Worm (Caenorhabditis elegans) whole organism, L3 larva: ENCODE results near the gene C01F1.6.

Experiments
- R02D3.7 ChIP-seq: fragments of 150-350 bp; optimal IDR thresholded peaks from 2 replicates; lab custom pipeline; 2014; ENCODE audit warnings: missing biosample characterization, missing genetic modification characterization
- ZK546.5 ChIP-seq: sonication (generic microtip); optimal IDR thresholded peaks from 2 replicates; lab custom pipeline; 2017; ENCODE audit warnings: missing biosample characterization, missing genetic modification characterization
- ama-1 ChIP-seq: fragments of 150-350 bp; optimal IDR thresholded peaks from 2 replicates; lab custom pipeline; 2018
- ceh-28 ChIP-seq: fragments of 150-350 bp; optimal IDR thresholded peaks from 2 replicates; lab custom pipeline; 2014; ENCODE audit warnings: missing biosample characterization, missing genetic modification reagents, missing genetic modification characterization
- ceh-82 ChIP-seq: fragments of 150-350 bp; optimal IDR thresholded peaks from 2 replicates; lab custom pipeline; 2014; ENCODE audit warnings: missing biosample characterization, missing genetic modification characterization
- ceh-9 ChIP-seq: sonication (generic microtip); optimal IDR thresholded peaks from 2 replicates; lab custom pipeline; 2018; ENCODE audit warnings: missing biosample characterization, missing genetic modification characterization
- daf-12 ChIP-seq: fragments of 150-350 bp; optimal IDR thresholded peaks from 2 replicates; lab custom pipeline; 2014; ENCODE audit warnings: missing biosample characterization, missing genetic modification reagents, missing genetic modification characterization
- egl-27 ChIP-seq: sonication (generic microtip); optimal IDR thresholded peaks from 4 replicates; lab custom pipeline; 2017; ENCODE audit warnings: missing biosample characterization, missing genetic modification reagents, missing genetic modification characterization
- egl-5 ChIP-seq: fragments of 150-350 bp; optimal IDR thresholded peaks from 2 replicates; lab custom pipeline; 2017; ENCODE audit warnings: missing biosample characterization, missing genetic modification reagents, missing genetic modification characterization, inconsistent platforms
- elt-2 ChIP-seq: sonication (generic microtip); optimal IDR thresholded peaks from 2 replicates; lab custom pipeline; 2016; ENCODE audit warnings: missing genetic modification reagents, mild to moderate bottlenecking, missing genetic modification characterization, missing compliant biosample characterization
- elt-3 ChIP-seq, 3 experiments: fragments of 150-350 bp in 1 of 3; sonication (generic microtip) in 2 of 3; optimal IDR thresholded peaks; 2 replicates in 2 of 3; 4 replicates in 1 of 3; lab custom pipeline; 2014 to 2017; ENCODE audit warnings: missing biosample characterization in 3 of 3, missing genetic modification characterization in 3 of 3
- eor-1 ChIP-seq, 2 experiments: fragments of 150-350 bp; optimal IDR thresholded peaks; 2 replicates each; lab custom pipeline; 2014 to 2018; ENCODE audit warnings: missing biosample characterization in 2 of 2, missing genetic modification characterization in 2 of 2
- fkh-10 ChIP-seq: sonication (generic microtip); optimal IDR thresholded peaks from 2 replicates; lab custom pipeline; 2017; ENCODE audit warnings: missing biosample characterization, missing genetic modification reagents, missing genetic modification characterization
- fkh-2 ChIP-seq: fragments of 150-350 bp; optimal IDR thresholded peaks from 2 replicates; lab custom pipeline; 2014; ENCODE audit warnings: missing biosample characterization, missing genetic modification reagents, missing genetic modification characterization
- hmg-11 ChIP-seq: sonication (generic microtip); optimal IDR thresholded peaks from 2 replicates; lab custom pipeline; 2016; ENCODE audit warnings: missing genetic modification characterization, missing compliant biosample characterization
- jun-1 ChIP-seq: fragments of 150-350 bp; optimal IDR thresholded peaks from 2 replicates; lab custom pipeline; 2014; ENCODE audit warnings: missing biosample characterization, missing genetic modification reagents, missing genetic modification characterization
- lin-15B ChIP-seq: fragments of 150-350 bp; optimal IDR thresholded peaks from 2 replicates; lab custom pipeline; 2014; ENCODE audit warnings: missing biosample characterization, missing genetic modification characterization
- lsy-12 ChIP-seq: sonication (generic microtip); optimal IDR thresholded peaks from 2 replicates; lab custom pipeline; 2016; ENCODE audit warnings: mild to moderate bottlenecking, missing genetic modification characterization, missing compliant biosample characterization
- mdl-1 ChIP-seq: fragments of 150-350 bp; optimal IDR thresholded peaks from 2 replicates; lab custom pipeline; 2014; ENCODE audit warnings: missing biosample characterization, missing genetic modification characterization
- nfya-1 ChIP-seq: sonication (generic microtip); optimal IDR thresholded peaks from 2 replicates; lab custom pipeline; 2017; ENCODE audit warnings: missing genetic modification characterization, mild to moderate bottlenecking, missing compliant biosample characterization, antibody characterized with exemption, moderate library complexity; ENCODE audit not compliant: insufficient read depth
- nhr-11 ChIP-seq: fragments of 150-350 bp; optimal IDR thresholded peaks from 2 replicates; lab custom pipeline; 2014; ENCODE audit warnings: missing biosample characterization, missing genetic modification characterization
- nhr-12 ChIP-seq: fragments of 150-350 bp; optimal IDR thresholded peaks from 2 replicates; lab custom pipeline; 2014; ENCODE audit warnings: missing biosample characterization, missing genetic modification characterization
- nhr-237 ChIP-seq: fragments of 150-350 bp; optimal IDR thresholded peaks from 2 replicates; lab custom pipeline; 2014; ENCODE audit warnings: missing biosample characterization, missing genetic modification characterization
- nhr-25 ChIP-seq: sonication (generic microtip); optimal IDR thresholded peaks from 2 replicates; lab custom pipeline; 2017; ENCODE audit warnings: missing biosample characterization, missing genetic modification characterization
- nhr-43 ChIP-seq: sonication (generic microtip); optimal IDR thresholded peaks from 2 replicates; lab custom pipeline; 2016; ENCODE audit warnings: mild to moderate bottlenecking, missing genetic modification characterization, missing compliant biosample characterization; ENCODE audit not compliant: poor library complexity, severe bottlenecking
- nhr-76 ChIP-seq: fragments of 150-350 bp; sonication (generic microtip); optimal IDR thresholded peaks from 5 replicates; lab custom pipeline; 2014; ENCODE audit warnings: missing biosample characterization, missing genetic modification characterization
- pha-4 ChIP-seq: fragments of 150-350 bp; optimal IDR thresholded peaks from 2 replicates; lab custom pipeline; 2014; ENCODE audit warnings: missing biosample characterization, missing genetic modification reagents, missing genetic modification characterization
- pqm-1 ChIP-seq: fragments of 150-350 bp; optimal IDR thresholded peaks from 2 replicates; lab custom pipeline; 2017; ENCODE audit warnings: missing biosample characterization, missing genetic modification characterization, inconsistent platforms
- skn-1 ChIP-seq: fragments of 150-350 bp; optimal IDR thresholded peaks from 2 replicates; lab custom pipeline; 2014; ENCODE audit warnings: missing biosample characterization, missing genetic modification characterization
- snpc-4 ChIP-seq: fragments of 150-350 bp; optimal IDR thresholded peaks from 2 replicates; lab custom pipeline; 2014; ENCODE audit warnings: missing biosample characterization, missing genetic modification characterization
- tbx-2 ChIP-seq: sonication (generic microtip); optimal IDR thresholded peaks from 2 replicates; lab custom pipeline; 2016; ENCODE audit warnings: mild to moderate bottlenecking, missing genetic modification characterization, missing compliant biosample characterization
- unc-39 ChIP-seq: sonication (generic microtip); optimal IDR thresholded peaks from 4 replicates; lab custom pipeline; 2017; ENCODE audit warnings: missing biosample characterization, missing genetic modification characterization
- unc-62 ChIP-seq: fragments of 150-350 bp; sonication (generic microtip); optimal IDR thresholded peaks from 4 replicates; lab custom pipeline; 2014; ENCODE audit warnings: missing biosample characterization, missing genetic modification reagents, missing genetic modification characterization
- ztf-11 ChIP-seq: fragments of 150-350 bp; optimal IDR thresholded peaks from 2 replicates; lab custom pipeline; 2014; ENCODE audit warnings: missing biosample characterization, missing genetic modification characterization
- ztf-4 ChIP-seq: fragments of 150-350 bp; optimal IDR thresholded peaks from 2 replicates; lab custom pipeline; 2014; ENCODE audit warnings: missing biosample characterization, missing genetic modification characterization

The C01F1.6 gene

DNA sequence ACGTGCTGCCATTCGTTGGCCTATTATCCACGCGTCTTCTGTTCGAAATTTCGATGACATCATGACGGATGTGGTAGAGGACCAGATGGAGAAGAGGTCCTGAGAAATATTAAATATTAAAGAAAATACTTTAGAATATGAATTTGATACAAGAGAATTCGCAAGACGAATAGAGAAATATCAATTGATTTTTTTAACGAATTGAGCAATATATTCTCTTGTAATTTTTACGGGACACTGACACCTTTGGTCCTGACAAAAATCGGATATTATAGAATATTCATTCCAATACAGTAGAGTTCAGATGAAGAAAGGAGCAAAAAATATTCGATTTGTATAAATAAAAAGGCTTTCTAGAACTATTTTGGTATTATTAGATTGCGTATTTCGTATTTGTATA, at the start of gene C01F1.6:
C01F1.6 (minus strand) TSS at position 101 of the 400 bp plus-strand sequence.
- TF ChIP-seq R02D3.7 (tag; lab: Kevin White, UChicago) (no peak), eor-1 (tag; optimal IDR thresholded peaks at IDR 0.05; lab: Kevin White, UChicago) (no peak), nhr-25 (tag; lab: Kevin White, UChicago) (no peak), nhr-11 (tag; lab: Kevin White, UChicago) (no peak), lin-15B (no peak), egl-27 (tag; lab: Kevin White, UChicago) (no peak), nhr-43 (no peak), ztf-4 (no peak), unc-39 (tag; lab: Kevin White, UChicago) (no peak), nhr-76 (no peak), unc-62 (no peak), nhr-12 (tag; lab: Kevin White, UChicago) (no peak), hmg-11 (no peak), jun-1 (tag; lab: Kevin White, UChicago) (no peak), skn-1 (no peak), fkh-2 (tag; lab: Kevin White, UChicago) (no peak), elt-3 (tag; optimal IDR thresholded peaks at IDR 0.05; lab: Kevin White, UChicago) (no peak), fkh-10 (GFP tag; lab: Kevin White, UChicago) (no peak)

DNA sequence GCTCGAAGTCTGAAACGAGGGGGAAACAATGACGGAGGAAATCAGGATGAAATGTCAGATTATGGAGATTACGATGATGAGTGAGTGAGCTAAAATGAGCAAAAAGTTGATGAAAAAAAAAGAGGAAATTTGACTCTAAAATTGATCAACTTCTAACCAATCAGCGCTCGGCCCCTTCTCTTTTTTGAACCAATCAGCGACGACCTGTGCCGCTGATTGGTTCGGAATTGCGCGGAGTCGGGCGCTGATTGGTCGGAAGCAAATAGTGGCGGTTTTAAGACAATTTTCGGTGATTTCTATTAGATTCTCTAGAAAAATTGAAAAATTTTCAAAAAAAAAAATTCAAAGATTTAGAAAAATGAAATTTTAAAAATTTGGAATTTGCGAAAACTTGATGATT, 49.7 kb upstream of the C01F1.6 start:
- no peak for TF ChIP-seq elt-2 (tag; lab: Kevin White, UChicago)
- peak; percentile 84 for TF ChIP-seq nfya-1 (tag; lab: Kevin White, UChicago)

DNA sequence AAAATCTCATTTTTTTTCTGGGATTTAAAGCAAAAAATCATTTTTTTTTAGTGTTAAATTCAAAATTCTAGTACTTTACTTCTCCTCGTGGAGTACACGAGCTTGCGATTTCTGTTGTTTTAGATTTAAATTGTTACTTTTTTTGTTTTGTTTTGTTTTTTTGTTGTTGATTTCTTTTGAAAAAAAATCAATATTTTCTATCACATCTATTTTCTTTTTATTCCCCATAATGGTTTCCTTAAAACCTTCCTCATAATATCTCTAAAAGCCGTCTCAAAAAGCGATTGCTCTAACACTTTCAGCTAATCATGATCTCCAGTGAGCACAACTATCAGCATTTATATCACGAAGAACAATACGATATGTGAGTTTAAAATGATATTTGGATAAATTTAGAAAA, 46.4 kb upstream of the C01F1.6 start, which contains the start of gene madf-3:
madf-3 (plus strand) TSS at position 301 of the 400 bp plus-strand sequence.
- TF ChIP-seq lin-15B (no peak), egl-5 (no peak), pqm-1 (tag; lab: Kevin White, UChicago) (no peak), ztf-4 (no peak), lsy-12 (tag; lab: Kevin White, UChicago) (no peak), nhr-12 (tag; lab: Kevin White, UChicago) (no peak), fkh-10 (GFP tag; lab: Kevin White, UChicago) (no peak), ztf-11 (no peak), jun-1 (tag; lab: Kevin White, UChicago) (no peak)

ce11 chrII:4328716-4329115, 40.7 kb upstream of the C01F1.6 start, which contains the start of gene H20J04.4:
H20J04.4 (plus strand) TSS chrII:4329016.
- TF ChIP-seq jun-1 (tag; lab: Kevin White, UChicago) (no peak), ceh-28 (tag; lab: Kevin White, UChicago) (peak; percentile 10), nhr-237 (tag; lab: Kevin White, UChicago) (no peak)

- no peak for TF ChIP-seq ZK546.5
- no peak for TF ChIP-seq ama-1 (lab: Kevin White, UChicago)
- no peak for TF ChIP-seq ceh-9 (tag; lab: Kevin White, UChicago)
- TF ChIP-seq pha-4 (tag; lab: Kevin White, UChicago), result no peak
- TF ChIP-seq ceh-82 (tag; lab: Kevin White, UChicago), result no peak
- TF ChIP-seq tbx-2 (tag; lab: Kevin White, UChicago), result no peak
- TF ChIP-seq nhr-43, result no peak
- TF ChIP-seq ceh-28 (tag; lab: Kevin White, UChicago), result no peak
- no peak for TF ChIP-seq unc-62
- TF ChIP-seq nhr-76, result no peak
These were observed 38.4 kb upstream of the C01F1.6 start, which contains the start of gene pfd-2 for ce11 chrII:4326420-4326819. pfd-2 (plus strand) TSS chrII:4326720.

ce11 chrII:4324061-4324460, 36.0 kb upstream of the C01F1.6 start, which contains the start of gene mog-2:
mog-2 (plus strand) TSS chrII:4324361.
- no peak for TF ChIP-seq ztf-4
- TF ChIP-seq ceh-82 (tag; lab: Kevin White, UChicago), result no peak
- no peak for TF ChIP-seq snpc-4 (tag; lab: Kevin White, UChicago)
- TF ChIP-seq ama-1 (lab: Kevin White, UChicago), result no peak
- TF ChIP-seq R02D3.7 (tag; lab: Kevin White, UChicago), result no peak
- TF ChIP-seq mdl-1 (tag; lab: Kevin White, UChicago), result no peak
- TF ChIP-seq ztf-11, result no peak
- no peak for TF ChIP-seq ceh-9 (tag; lab: Kevin White, UChicago)
- no peak for TF ChIP-seq daf-12 (tag; lab: Kevin White, UChicago)
- TF ChIP-seq unc-62, result no peak
- no peak for TF ChIP-seq ceh-28 (tag; lab: Kevin White, UChicago)
